Worm (Caenorhabditis elegans): Measurements from ENCODE around the gene bris-1.

DNA sequence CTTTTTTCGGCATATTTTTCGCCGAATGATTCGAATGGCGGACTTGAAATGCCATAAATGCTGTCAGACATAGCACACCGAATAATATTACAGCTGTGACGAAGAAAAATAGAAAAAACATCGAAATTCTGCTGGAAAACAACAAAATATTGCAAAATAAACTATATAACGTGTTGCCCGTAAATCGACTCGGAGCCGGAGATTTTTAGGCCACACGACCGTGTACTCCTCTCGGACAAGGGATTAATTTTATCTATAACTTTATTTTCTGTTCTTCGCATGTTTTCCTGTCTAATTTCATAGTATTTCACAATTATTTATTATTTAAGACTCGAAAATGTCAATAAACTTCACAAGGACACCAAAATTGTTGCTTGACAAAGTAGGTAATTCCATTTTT lies 15.9 kb downstream of the bris-1 start, which contains the start of the genes algn-14 and M02B7.2:
- TF ChIP-seq ceh-83 (GFP tag; optimal IDR thresholded peaks at IDR 0.05) (no peak), nhr-76 (tag; optimal IDR thresholded peaks at IDR 0.05) (no peak), unc-62 (GFP tag; optimal IDR thresholded peaks at IDR 0.05) (no peak), lin-13 (tag; optimal IDR thresholded peaks at IDR 0.05) (no peak), ztf-11 (tag; optimal IDR thresholded peaks at IDR 0.05) (no peak), pha-4 (tag; optimal IDR thresholded peaks at IDR 0.05) (no peak), blmp-1 (tag; optimal IDR thresholded peaks at IDR 0.05) (no peak), sptf-1 (tag; optimal IDR thresholded peaks at IDR 0.05) (no peak), mls-2 (tag; optimal IDR thresholded peaks at IDR 0.05) (no peak)

All from whole organism, mixed stage, embryonic.